ENCODE assay signal across 1 fruit fly cellular context in genomic region chrX:8896080-8896479, dm6.
TF ChIP-seq lines count a peak whose summit lies in the region.

No protein-coding gene starts in this region.

TF ChIP-seq in whole organism, embryonic, 481 proteins besides CTCF, POLR2A, EP300 and RAD21 (continued from another document and continues in another):
- TF ChIP-seq toy (GFP tag; IDR thresholded peaks at IDR 0.05; lab: Robert Waterston, UW) (peak; percentile 89), nerfin-1 (tag; optimal IDR thresholded peaks at IDR 0.05; lab: Kevin White, UChicago) (peak; percentile 90), crp (GFP tag; optimal IDR thresholded peaks at IDR 0.05; lab: Kevin White, UChicago) (peak in 1 of 2 experiments; percentile 50), az2 (GFP tag; optimal IDR thresholded peaks at IDR 0.05; lab: Kevin White, UChicago) (peak; percentile 95), shn (GFP tag; optimal IDR thresholded peaks at IDR 0.05; lab: Kevin White, UChicago) (peak; percentile 48), Bteb2 (GFP tag; optimal IDR thresholded peaks at IDR 0.05; lab: Kevin White, UChicago) (peak; percentile 64), Dbx (GFP tag; IDR thresholded peaks at IDR 0.05; lab: Robert Waterston, UW) (peak; percentile 96), Trl (optimal IDR thresholded peaks at IDR 0.05; lab: Kevin White, UChicago) (no peak), Trl (GFP tag; optimal IDR thresholded peaks at IDR 0.05; lab: Kevin White, UChicago) (peak; percentile 65), fru (optimal IDR thresholded peaks at IDR 0.05; lab: Kevin White, UChicago) (no peak), CG15269 (tag; optimal IDR thresholded peaks at IDR 0.05; lab: Kevin White, UChicago) (peak; percentile 96), zfh2 (GFP tag; optimal IDR thresholded peaks at IDR 0.05; lab: Kevin White, UChicago) (peak; percentile 63), ac (GFP tag; optimal IDR thresholded peaks at IDR 0.05; lab: Kevin White, UChicago) (peak; percentile 68), CG8359 (GFP tag; optimal IDR thresholded peaks at IDR 0.05; lab: Kevin White, UChicago; ENCODE audit: borderline replicate concordance) (peak; percentile 81), tgo (GFP tag; IDR thresholded peaks at IDR 0.05; lab: Robert Waterston, UW) (peak; percentile 96), Side (GFP tag; optimal IDR thresholded peaks at IDR 0.05; lab: Kevin White, UChicago) (peak; percentile 59), dan (GFP tag; IDR thresholded peaks at IDR 0.05; lab: Robert Waterston, UW) (peak; percentile 85), gfzf (GFP tag; optimal IDR thresholded peaks at IDR 0.05; lab: Kevin White, UChicago) (no peak), so (GFP tag; IDR thresholded peaks at IDR 0.05; lab: Robert Waterston, UW) (peak; percentile 97), ssp (GFP tag; IDR thresholded peaks at IDR 0.05; lab: Robert Waterston, UW) (peak; percentile 87), hb (GFP tag; IDR thresholded peaks at IDR 0.05; lab: Robert Waterston, UW; ENCODE audit: partially characterized antibody) (no peak), ro (GFP tag; IDR thresholded peaks at IDR 0.05; lab: Robert Waterston, UW) (peak; percentile 81), Dek (tag; optimal IDR thresholded peaks at IDR 0.05; lab: Kevin White, UChicago) (peak; percentile 93), CG8089 (GFP tag; optimal IDR thresholded peaks at IDR 0.05; lab: Kevin White, UChicago) (peak; percentile 51), cato (GFP tag; optimal IDR thresholded peaks at IDR 0.05; lab: Kevin White, UChicago; ENCODE audit: borderline replicate concordance) (peak; percentile 89), kah (GFP tag; optimal IDR thresholded peaks at IDR 0.05; lab: Kevin White, UChicago) (peak; percentile 90), CG6791 (GFP tag; IDR thresholded peaks at IDR 0.05; lab: Robert Waterston, UW; ENCODE audit: partially characterized antibody) (no peak), CG2199 (GFP tag; IDR thresholded peaks at IDR 0.05; lab: Robert Waterston, UW) (peak; percentile 97), dmrt99B (tag; optimal IDR thresholded peaks at IDR 0.05; lab: Kevin White, UChicago) (peak; percentile 97), CG3726 (GFP tag; IDR thresholded peaks at IDR 0.05; lab: Robert Waterston, UW) (peak; percentile 95), Sin3A (optimal IDR thresholded peaks at IDR 0.05; lab: Kevin White, UChicago) (no peak), HLH3B (GFP tag; IDR thresholded peaks at IDR 0.05; lab: Robert Waterston, UW) (peak; percentile 97), CG6683 (GFP tag; optimal IDR thresholded peaks at IDR 0.05; lab: Kevin White, UChicago) (peak; percentile 74), Ptx1 (GFP tag; IDR thresholded peaks at IDR 0.05; lab: Robert Waterston, UW) (peak; percentile 96), CG10274 (GFP tag; optimal IDR thresholded peaks at IDR 0.05; lab: Kevin White, UChicago) (peak; percentile 84), CG15601 (tag; optimal IDR thresholded peaks at IDR 0.05; lab: Kevin White, UChicago) (peak; percentile 89), CG4730 (GFP tag; IDR thresholded peaks at IDR 0.05; lab: Robert Waterston, UW) (peak; percentile 94), stwl (tag; optimal IDR thresholded peaks at IDR 0.05; lab: Kevin White, UChicago) (peak; percentile 3), CG10979 (tag; optimal IDR thresholded peaks at IDR 0.05; lab: Kevin White, UChicago) (peak; percentile 93), ham (GFP tag; IDR thresholded peaks at IDR 0.05; lab: Robert Waterston, UW) (peak; percentile 79), CG3838 (GFP tag; optimal IDR thresholded peaks at IDR 0.05; lab: Kevin White, UChicago) (peak; percentile 77), CG2712 (tag; optimal IDR thresholded peaks at IDR 0.05; lab: Kevin White, UChicago) (peak; percentile 95), luna (GFP tag; optimal IDR thresholded peaks at IDR 0.05; lab: Kevin White, UChicago) (no peak), HLHmδ (GFP tag; optimal IDR thresholded peaks at IDR 0.05; lab: Kevin White, UChicago) (no peak), Gsc (GFP tag; IDR thresholded peaks at IDR 0.05; lab: Robert Waterston, UW) (no peak; the same call in 1 of the 2 replicates), Hey (tag; optimal IDR thresholded peaks at IDR 0.05; lab: Kevin White, UChicago) (peak; percentile 66), CG17186 (GFP tag; optimal IDR thresholded peaks at IDR 0.05; lab: Kevin White, UChicago) (peak; percentile 61), Med (GFP tag; lab: Kevin White, UChicago) (peak; percentile 97), hbn (GFP tag; IDR thresholded peaks at IDR 0.05; lab: Robert Waterston, UW; ENCODE audit: partially characterized antibody) (no peak), bsh (GFP tag; optimal IDR thresholded peaks at IDR 0.05; lab: Kevin White, UChicago) (peak; percentile 84 to 96), CG2120 (GFP tag; optimal IDR thresholded peaks at IDR 0.05; lab: Kevin White, UChicago) (peak; percentile 93), Jarid2 (GFP tag; optimal IDR thresholded peaks at IDR 0.05; lab: Kevin White, UChicago) (peak; percentile 76), YL-1 (GFP tag; optimal IDR thresholded peaks at IDR 0.05; lab: Kevin White, UChicago) (peak; percentile 36), chm (GFP tag; IDR thresholded peaks at IDR 0.05; lab: Robert Waterston, UW) (peak; percentile 95), CG33557 (GFP tag; optimal IDR thresholded peaks at IDR 0.05; lab: Kevin White, UChicago) (peak; percentile 66), row (GFP tag; IDR thresholded peaks at IDR 0.05; lab: Robert Waterston, UW) (peak; percentile 96), Ssrp (tag; optimal IDR thresholded peaks at IDR 0.05; lab: Kevin White, UChicago) (peak; percentile 94), C15 (GFP tag; IDR thresholded peaks at IDR 0.05; lab: Robert Waterston, UW) (peak; percentile 91), H2.0 (GFP tag; IDR thresholded peaks at IDR 0.05; lab: Robert Waterston, UW) (peak; percentile 96), CG12071 (GFP tag; optimal IDR thresholded peaks at IDR 0.05; lab: Kevin White, UChicago) (peak; percentile 94), CG17385 (GFP tag; optimal IDR thresholded peaks at IDR 0.05; lab: Kevin White, UChicago) (peak; percentile 90), CG8944 (GFP tag; optimal IDR thresholded peaks at IDR 0.05; lab: Kevin White, UChicago) (peak; percentile 43), CG4707 (GFP tag; optimal IDR thresholded peaks at IDR 0.05; lab: Kevin White, UChicago) (peak; percentile 89), dm (GFP tag; optimal IDR thresholded peaks at IDR 0.05; lab: Kevin White, UChicago) (peak; percentile 45), chinmo (GFP tag; IDR thresholded peaks at IDR 0.05; lab: Robert Waterston, UW; ENCODE audit: partially characterized antibody) (0 out of 4 replicates have a peak, but pooled peaks have one; percentile 44), fu2 (GFP tag; optimal IDR thresholded peaks at IDR 0.05; lab: Kevin White, UChicago) (peak; percentile 32), CG13287 (GFP tag; IDR thresholded peaks at IDR 0.05; lab: Robert Waterston, UW; ENCODE audit: partially characterized antibody) (no peak; the same call in 1 of the 2 replicates), CG10565 (GFP tag; optimal IDR thresholded peaks at IDR 0.05; lab: Kevin White, UChicago) (peak; percentile 55), CG17612 (GFP tag; IDR thresholded peaks at IDR 0.05; lab: Robert Waterston, UW) (peak; percentile 90), Antp (GFP tag; optimal IDR thresholded peaks at IDR 0.05; lab: Kevin White, UChicago) (peak; percentile 60), schlank (tag; optimal IDR thresholded peaks at IDR 0.05; lab: Kevin White, UChicago) (peak; percentile 88), sim (GFP tag; IDR thresholded peaks at IDR 0.05; lab: Robert Waterston, UW) (peak; percentile 93), CG7928 (GFP tag; optimal IDR thresholded peaks at IDR 0.05; lab: Kevin White, UChicago) (peak; percentile 72), CG10543 (GFP tag; optimal IDR thresholded peaks at IDR 0.05; lab: Kevin White, UChicago) (peak; percentile 62), scrt (GFP tag; optimal IDR thresholded peaks at IDR 0.05; lab: Kevin White, UChicago) (peak; percentile 88), CG6175 (GFP tag; IDR thresholded peaks at IDR 0.05; lab: Robert Waterston, UW) (peak; percentile 93), sob (GFP tag; IDR thresholded peaks at IDR 0.05; lab: Robert Waterston, UW) (peak; percentile 96), da (GFP tag; optimal IDR thresholded peaks at IDR 0.05; lab: Kevin White, UChicago) (no peak), pita (GFP tag; optimal IDR thresholded peaks at IDR 0.05; lab: Kevin White, UChicago) (no peak), CG12391 (tag; optimal IDR thresholded peaks at IDR 0.05; lab: Kevin White, UChicago) (peak; percentile 94), rib (GFP tag; IDR thresholded peaks at IDR 0.05; lab: Robert Waterston, UW) (peak; percentile 94), D (optimal IDR thresholded peaks at IDR 0.05; lab: Kevin White, UChicago) (no peak), D (GFP tag; optimal IDR thresholded peaks at IDR 0.05; lab: Kevin White, UChicago) (peak; percentile 91), CG13775 (GFP tag; optimal IDR thresholded peaks at IDR 0.05; lab: Kevin White, UChicago) (peak; percentile 85), HLH54F (GFP tag; optimal IDR thresholded peaks at IDR 0.05; lab: Kevin White, UChicago) (peak; percentile 66), croc (GFP tag; conservative IDR thresholded peaks at IDR 0.05; lab: Robert Waterston, UW) (peak; percentile 93), seq (GFP tag; IDR thresholded peaks at IDR 0.05; lab: Robert Waterston, UW) (peak; percentile 94), Sox100B (GFP tag; optimal IDR thresholded peaks at IDR 0.05; lab: Kevin White, UChicago) (peak; percentile 90), CG10209 (GFP tag; optimal IDR thresholded peaks at IDR 0.05; lab: Kevin White, UChicago) (peak; percentile 94), CG18262 (tag; optimal IDR thresholded peaks at IDR 0.05; lab: Kevin White, UChicago) (peak; percentile 92), phol (tag; optimal IDR thresholded peaks at IDR 0.05; lab: Kevin White, UChicago) (peak; percentile 93), h (optimal IDR thresholded peaks at IDR 0.05; lab: Kevin White, UChicago) (no peak), sug (tag; optimal IDR thresholded peaks at IDR 0.05; lab: Kevin White, UChicago) (peak; percentile 73), gsb (GFP tag; IDR thresholded peaks at IDR 0.05; lab: Robert Waterston, UW) (peak; percentile 93), Lim3 (GFP tag; IDR thresholded peaks at IDR 0.05; lab: Robert Waterston, UW) (peak; percentile 91), vvl (GFP tag; IDR thresholded peaks at IDR 0.05; lab: Robert Waterston, UW) (peak; percentile 98), Oli (tag; optimal IDR thresholded peaks at IDR 0.05; lab: Kevin White, UChicago) (peak; percentile 96), nmo (GFP tag; optimal IDR thresholded peaks at IDR 0.05; lab: Kevin White, UChicago) (peak; percentile 95), knrl (GFP tag; IDR thresholded peaks at IDR 0.05; lab: Robert Waterston, UW; ENCODE audit: partially characterized antibody) (no peak), CG11723 (GFP tag; optimal IDR thresholded peaks at IDR 0.05; lab: Kevin White, UChicago) (peak; percentile 91), lmd (GFP tag; IDR thresholded peaks at IDR 0.05; lab: Robert Waterston, UW) (peak; percentile 97), CG3281 (GFP tag; optimal IDR thresholded peaks at IDR 0.05; lab: Kevin White, UChicago) (peak; percentile 90), wor (GFP tag; IDR thresholded peaks at IDR 0.05; lab: Robert Waterston, UW) (peak; percentile 90), D19B (GFP tag; optimal IDR thresholded peaks at IDR 0.05; lab: Kevin White, UChicago) (peak; percentile 98), CG7839 (tag; optimal IDR thresholded peaks at IDR 0.05; lab: Kevin White, UChicago) (peak; percentile 96), CG13123 (GFP tag; optimal IDR thresholded peaks at IDR 0.05; lab: Kevin White, UChicago) (peak; percentile 88), Xrp1 (GFP tag; IDR thresholded peaks at IDR 0.05; lab: Robert Waterston, UW) (peak; percentile 97), Fer1 (GFP tag; optimal IDR thresholded peaks at IDR 0.05; lab: Kevin White, UChicago) (peak; percentile 92), CG7786 (GFP tag; optimal IDR thresholded peaks at IDR 0.05; lab: Kevin White, UChicago) (peak; percentile 45), sd (tag; optimal IDR thresholded peaks at IDR 0.05; lab: Kevin White, UChicago) (peak; percentile 82), CG12236 (GFP tag; optimal IDR thresholded peaks at IDR 0.05; lab: Kevin White, UChicago) (peak; percentile 34), CG13296 (GFP tag; optimal IDR thresholded peaks at IDR 0.05; lab: Kevin White, UChicago) (peak; percentile 91), Aef1 (GFP tag; IDR thresholded peaks at IDR 0.05; lab: Robert Waterston, UW) (peak; percentile 95), chif (GFP tag; optimal IDR thresholded peaks at IDR 0.05; lab: Kevin White, UChicago) (peak; percentile 73 to 84), amos (GFP tag; IDR thresholded peaks at IDR 0.05; lab: Robert Waterston, UW; ENCODE audit: partially characterized antibody) (no peak), sc (optimal IDR thresholded peaks at IDR 0.05; lab: Kevin White, UChicago) (no peak), sc (GFP tag; optimal IDR thresholded peaks at IDR 0.05; lab: Kevin White, UChicago) (peak; percentile 90), CG8388 (GFP tag; optimal IDR thresholded peaks at IDR 0.05; lab: Kevin White, UChicago) (peak; percentile 92), CG7556 (GFP tag; optimal IDR thresholded peaks at IDR 0.05; lab: Kevin White, UChicago) (peak; percentile 86), inv (GFP tag; IDR thresholded peaks at IDR 0.05; lab: Robert Waterston, UW; ENCODE audit: partially characterized antibody) (no peak), CkIIα-i1 (GFP tag; IDR thresholded peaks at IDR 0.05; lab: Robert Waterston, UW) (peak; percentile 87), Xbp1 (GFP tag; optimal IDR thresholded peaks at IDR 0.05; lab: Kevin White, UChicago) (peak; percentile 95), fd3F (GFP tag; optimal IDR thresholded peaks at IDR 0.05; lab: Kevin White, UChicago) (peak; percentile 90), CG5953 (GFP tag; IDR thresholded peaks at IDR 0.05; lab: Robert Waterston, UW) (peak; percentile 93), sisA (GFP tag; IDR thresholded peaks at IDR 0.05; lab: Robert Waterston, UW) (peak; percentile 97), Pdp1 (GFP tag; optimal IDR thresholded peaks at IDR 0.05; lab: Kevin White, UChicago) (peak; percentile 85), ERR (GFP tag; optimal IDR thresholded peaks at IDR 0.05; lab: Kevin White, UChicago) (no peak), CG17802 (tag; optimal IDR thresholded peaks at IDR 0.05; lab: Kevin White, UChicago) (peak; percentile 74), Tbp (GFP tag; optimal IDR thresholded peaks at IDR 0.05; lab: Kevin White, UChicago) (no peak), pfk (GFP tag; optimal IDR thresholded peaks at IDR 0.05; lab: Kevin White, UChicago) (no peak), tll (GFP tag; optimal IDR thresholded peaks at IDR 0.05; lab: Kevin White, UChicago) (no peak), pzg (GFP tag; optimal IDR thresholded peaks at IDR 0.05; lab: Kevin White, UChicago) (peak; percentile 7)
